Worm (Caenorhabditis elegans) whole organism, L4 larva: ENCODE results near the gene shc-3.

ENCODE experiments used
- F10B5.3 ChIP-seq: sonication (generic microtip); optimal IDR thresholded peaks from 2 replicates; lab custom pipeline; 2016; ENCODE audit warnings: mild to moderate bottlenecking, missing genetic modification characterization, missing compliant biosample characterization
- F26F4.8 ChIP-seq: fragments of 200-800 bp; sonication (Bioruptor generic); conservative IDR thresholded peaks from 2 replicates; pipeline ENCODE4 v1.3.6; 2022; ENCODE audit warnings: missing genetic modification characterization, missing compliant biosample characterization
- T20F7.1 ChIP-seq: fragments of 200-800 bp; sonication (Bioruptor generic); optimal IDR thresholded peaks from 2 replicates; lab custom pipeline; 2018; ENCODE audit warnings: mild to moderate bottlenecking, missing genetic modification characterization, missing compliant biosample characterization
- Y75B8A.6 ChIP-seq: fragments of 200-800 bp; sonication (Bioruptor generic); IDR thresholded peaks from 2 replicates; pipeline ENCODE4 v1.3.6; 2022; ENCODE audit warnings: missing genetic modification reagents, missing genetic modification characterization, missing compliant biosample characterization
- aha-1 ChIP-seq: fragments of 150-350 bp; peaks from one replicate; lab custom pipeline; 2014; ENCODE audit warnings: missing biosample characterization, missing genetic modification characterization
- attf-4 ChIP-seq: sonication (generic microtip); optimal IDR thresholded peaks from 3 replicates; lab custom pipeline; 2017; ENCODE audit warnings: missing biosample characterization, missing genetic modification characterization
- ceh-28 ChIP-seq: fragments of 150-350 bp; optimal IDR thresholded peaks from 2 replicates; lab custom pipeline; 2014; ENCODE audit warnings: missing biosample characterization, missing genetic modification reagents, missing genetic modification characterization
- ceh-44 ChIP-seq: fragments of 200-800 bp; sonication (Bioruptor generic); IDR thresholded peaks from 2 replicates; pipeline ENCODE4 v1.3.6; 2022; ENCODE audit warnings: missing genetic modification reagents, missing genetic modification characterization, missing compliant biosample characterization
- ctbp-1 ChIP-seq: fragments of 200-800 bp; sonication (Bioruptor generic); IDR thresholded peaks from 2 replicates; pipeline ENCODE4 v1.3.6; 2022; ENCODE audit warnings: missing genetic modification reagents, missing genetic modification characterization, missing compliant biosample characterization
- daf-16 ChIP-seq, 3 experiments: sonication (generic microtip); optimal IDR thresholded peaks; 2 replicates each; lab custom pipeline; 2016 to 2017; ENCODE audit warnings: missing genetic modification characterization in 3 of 3, missing genetic modification reagents in 3 of 3, mild to moderate bottlenecking in 2 of 3, missing compliant biosample characterization in 2 of 3, missing biosample characterization in 1 of 3, moderate library complexity in 1 of 3
- dmd-6 ChIP-seq: fragments of 200-800 bp; sonication (Bioruptor generic); IDR thresholded peaks from 2 replicates; pipeline ENCODE4 v1.3.6; 2022; ENCODE audit warnings: missing genetic modification reagents, missing genetic modification characterization, missing compliant biosample characterization
- dmd-9 ChIP-seq: fragments of 200-800 bp; sonication (Bioruptor generic); IDR thresholded peaks from 2 replicates; pipeline ENCODE4 v1.3.6; 2022; ENCODE audit warnings: missing genetic modification reagents, missing genetic modification characterization, missing compliant biosample characterization
- dpl-1 ChIP-seq: fragments of 150-350 bp; optimal IDR thresholded peaks from 2 replicates; lab custom pipeline; 2014; ENCODE audit warnings: missing biosample characterization, missing genetic modification reagents, missing genetic modification characterization
- egl-27 ChIP-seq: sonication (generic microtip); optimal IDR thresholded peaks from 3 replicates; lab custom pipeline; 2017; ENCODE audit warnings: missing biosample characterization, missing genetic modification reagents, missing genetic modification characterization
- egl-43 ChIP-seq: fragments of 200-800 bp; sonication (Bioruptor generic); IDR thresholded peaks from 2 replicates; pipeline ENCODE4 v1.3.6; 2022; ENCODE audit warnings: missing genetic modification reagents, missing genetic modification characterization, missing compliant biosample characterization
- fkh-10 ChIP-seq: fragments of 150-350 bp; optimal IDR thresholded peaks from 2 replicates; lab custom pipeline; 2014; ENCODE audit warnings: missing biosample characterization, missing genetic modification reagents, missing genetic modification characterization
- gei-8 ChIP-seq: fragments of 200-800 bp; sonication (Bioruptor generic); optimal IDR thresholded peaks from 2 replicates; lab custom pipeline; 2018; ENCODE audit warnings: mild to moderate bottlenecking, missing genetic modification characterization, missing compliant biosample characterization
- hlh-11 ChIP-seq: fragments of 200-800 bp; sonication (Bioruptor generic); optimal IDR thresholded peaks from 2 replicates; lab custom pipeline; 2018; ENCODE audit warnings: mild to moderate bottlenecking, missing genetic modification characterization, missing compliant biosample characterization
- hlh-30 ChIP-seq: sonication (generic microtip); optimal IDR thresholded peaks from 2 replicates; lab custom pipeline; 2017; ENCODE audit warnings: antibody characterized with exemption, mild to moderate bottlenecking, missing genetic modification characterization, missing compliant biosample characterization; ENCODE audit not compliant: insufficient read depth
- hmg-1.1 ChIP-seq: fragments of 200-800 bp; sonication (Bioruptor generic); IDR thresholded peaks from 2 replicates; pipeline ENCODE4 v1.3.6; 2022; ENCODE audit warnings: missing genetic modification reagents, missing genetic modification characterization, missing compliant biosample characterization
- jun-1 ChIP-seq: fragments of 150-350 bp; optimal IDR thresholded peaks from 2 replicates; lab custom pipeline; 2014; ENCODE audit warnings: missing biosample characterization, missing genetic modification reagents, missing genetic modification characterization
- lin-13 ChIP-seq: fragments of 150-350 bp; optimal IDR thresholded peaks from 2 replicates; lab custom pipeline; 2014; ENCODE audit warnings: missing biosample characterization, missing genetic modification reagents, missing genetic modification characterization
- lin-15B ChIP-seq: fragments of 150-350 bp; sonication (generic microtip); optimal IDR thresholded peaks from 3 replicates; lab custom pipeline; 2014; ENCODE audit warnings: missing biosample characterization, missing genetic modification characterization
- lin-29 ChIP-seq: fragments of 200-800 bp; sonication (Bioruptor generic); IDR thresholded peaks from 2 replicates; pipeline ENCODE4 v1.3.6; 2022; ENCODE audit warnings: missing genetic modification reagents, missing genetic modification characterization, missing compliant biosample characterization
- lin-38 ChIP-seq: fragments of 200-800 bp; sonication (Bioruptor generic); IDR thresholded peaks from 2 replicates; pipeline ENCODE4 v1.3.6; 2022; ENCODE audit warnings: missing genetic modification reagents, missing genetic modification characterization, missing compliant biosample characterization
- madf-5 ChIP-seq, 2 experiments: fragments of 200-800 bp; sonication (Bioruptor generic); IDR thresholded peaks; 2 replicates each; pipeline ENCODE4 v1.3.6; 2022; ENCODE audit warnings: missing compliant biosample characterization in 2 of 2, missing genetic modification characterization in 2 of 2
- madf-9 ChIP-seq: fragments of 200-800 bp; sonication (Bioruptor generic); conservative IDR thresholded peaks from 2 replicates; pipeline ENCODE4 v1.3.6; 2022; ENCODE audit warnings: missing genetic modification reagents, missing genetic modification characterization, missing compliant biosample characterization
- mdl-1 ChIP-seq, 2 experiments: fragments of 150-350 bp in 1 of 2; sonication (generic microtip) in 1 of 2; optimal IDR thresholded peaks; 2 replicates each; lab custom pipeline; 2014 to 2017; ENCODE audit warnings: missing biosample characterization in 2 of 2, missing genetic modification characterization in 2 of 2
- mep-1 ChIP-seq: fragments of 150-350 bp; sonication (generic microtip); optimal IDR thresholded peaks from 3 replicates; lab custom pipeline; 2014; ENCODE audit warnings: missing biosample characterization, missing genetic modification characterization
- mxl-3 ChIP-seq: fragments of 200-800 bp; sonication (Bioruptor generic); optimal IDR thresholded peaks from 2 replicates; lab custom pipeline; 2018; ENCODE audit warnings: mild to moderate bottlenecking, missing genetic modification characterization, missing compliant biosample characterization
- nhr-102 ChIP-seq: sonication (generic microtip); optimal IDR thresholded peaks from 2 replicates; lab custom pipeline; 2016; ENCODE audit warnings: mild to moderate bottlenecking, missing genetic modification characterization, moderate library complexity, missing compliant biosample characterization
- nhr-11 ChIP-seq: fragments of 150-350 bp; optimal IDR thresholded peaks from 2 replicates; lab custom pipeline; 2014; ENCODE audit warnings: missing biosample characterization, missing genetic modification characterization
- nhr-28 ChIP-seq: fragments of 150-350 bp; optimal IDR thresholded peaks from 2 replicates; lab custom pipeline; 2014; ENCODE audit warnings: missing biosample characterization, missing genetic modification characterization
- nhr-6 ChIP-seq: fragments of 150-350 bp; optimal IDR thresholded peaks from 2 replicates; lab custom pipeline; 2014; ENCODE audit warnings: missing biosample characterization, missing genetic modification characterization
- nhr-76 ChIP-seq: fragments of 150-350 bp; optimal IDR thresholded peaks from 2 replicates; lab custom pipeline; 2014; ENCODE audit warnings: missing biosample characterization, missing genetic modification characterization
- nhr-77 ChIP-seq: fragments of 150-350 bp; optimal IDR thresholded peaks from 2 replicates; lab custom pipeline; 2014; ENCODE audit warnings: missing biosample characterization, missing genetic modification characterization
- pha-4 ChIP-seq, 2 experiments: fragments of 150-350 bp in 1 of 2; fragments of 200-800 bp in 1 of 2; sonication (Bioruptor generic) in 1 of 2; IDR thresholded peaks in 1 of 2; optimal IDR thresholded peaks in 1 of 2; 2 replicates each; pipeline versions ENCODE4 v1.3.6 to Lab custom; 2014 to 2022; ENCODE audit warnings: missing genetic modification characterization in 2 of 2, missing genetic modification reagents in 2 of 2, missing biosample characterization in 1 of 2, missing compliant biosample characterization in 1 of 2
- rbr-2 ChIP-seq: sonication (generic microtip); optimal IDR thresholded peaks from 2 replicates; lab custom pipeline; 2016; ENCODE audit warnings: missing genotype, missing genetic modification characterization, missing compliant biosample characterization
- saeg-2 ChIP-seq: fragments of 200-800 bp; sonication (Bioruptor generic); IDR thresholded peaks from 2 replicates; pipeline ENCODE4 v1.3.6; 2022; ENCODE audit warnings: missing genetic modification reagents, missing genetic modification characterization, missing compliant biosample characterization
- spr-3 ChIP-seq: fragments of 200-800 bp; sonication (Bioruptor generic); optimal IDR thresholded peaks from 2 replicates; lab custom pipeline; 2018; ENCODE audit warnings: mild to moderate bottlenecking, missing genetic modification characterization, missing compliant biosample characterization

The shc-3 gene

ce11 chrX:13716313-13716712, 1.0 kb upstream of the shc-3 start (continued):
- TF ChIP-seq hmg-1.1 (GFP tag; lab: Robert Waterston, UW) (peak; percentile 50; the same call in 1 of the 2 replicates), ceh-44 (GFP tag; lab: Robert Waterston, UW) (0 out of 2 replicates have a peak, but pooled peaks have one; percentile 14), rbr-2 (tag; lab: Kevin White, UChicago) (no peak), mdl-1 (tag; optimal IDR thresholded peaks at IDR 0.05; lab: Kevin White, UChicago) (no peak), madf-9 (GFP tag; lab: Robert Waterston, UW) (peak; percentile 46; the same call in 1 of the 2 replicates)

- TF ChIP-seq nhr-28 (tag; lab: Kevin White, UChicago) (no peak), egl-27 (tag; lab: Kevin White, UChicago) (no peak), hmg-1.1 (GFP tag; lab: Robert Waterston, UW) (no peak), F26F4.8 (GFP tag; lab: Robert Waterston, UW) (no peak)
Measured at ce11 chrX:13722821-13723220, 5.5 kb downstream of the shc-3 start, which contains the start of gene poml-1. Gene poml-1 (minus strand): TSS chrX:13722921.

ce11 chrX:13724364-13724763, 7.0 kb downstream of the shc-3 start, which contains the start of gene K11E4.6:
Gene K11E4.6 (plus strand): TSS chrX:13724664.
- TF ChIP-seq dpl-1 (GFP tag; lab: Kevin White, UChicago) = no peak
- TF ChIP-seq Y75B8A.6 (GFP tag; lab: Robert Waterston, UW) = no peak
- TF ChIP-seq attf-4 (tag; lab: Kevin White, UChicago) = no peak
- TF ChIP-seq lin-13 (GFP tag; lab: Kevin White, UChicago) = no peak
- no peak for TF ChIP-seq madf-5 (GFP tag; IDR thresholded peaks at IDR 0.05; lab: Robert Waterston, UW)
- no peak for TF ChIP-seq lin-15B (tag; lab: Kevin White, UChicago)
- no peak for TF ChIP-seq T20F7.1 (GFP tag; lab: Kevin White, UChicago)
- TF ChIP-seq ctbp-1 (GFP tag; lab: Robert Waterston, UW) = no peak
- no peak for TF ChIP-seq pha-4 (GFP tag; IDR thresholded peaks at IDR 0.05; lab: Robert Waterston, UW)
- TF ChIP-seq pha-4 (tag; optimal IDR thresholded peaks at IDR 0.05; lab: Kevin White, UChicago) = no peak
- TF ChIP-seq ceh-44 (GFP tag; lab: Robert Waterston, UW) = no peak
- no peak for TF ChIP-seq jun-1 (tag; lab: Kevin White, UChicago)
- TF ChIP-seq gei-8 (GFP tag; lab: Kevin White, UChicago) = no peak
- no peak for TF ChIP-seq nhr-102 (tag; lab: Kevin White, UChicago)
- TF ChIP-seq, all 104 proteins: peak for 0

ce11 chrX:13726285-13726684, 8.9 kb downstream of the shc-3 start:
- TF ChIP-seq aha-1 (tag; lab: Kevin White, UChicago) = peak; percentile 72
- TF ChIP-seq ctbp-1 (GFP tag; lab: Robert Waterston, UW) = no peak
- TF ChIP-seq saeg-2 (GFP tag; lab: Robert Waterston, UW) = no peak

ce11 chrX:13726874-13727343, 9.6 kb downstream of the shc-3 start, which contains the start of gene pix-1:
Gene pix-1 (plus strand): TSS chrX:13727293.
- TF ChIP-seq mxl-3 = peak; percentile 59
- TF ChIP-seq fkh-10 (GFP tag; lab: Kevin White, UChicago) = peak; percentile 11
- peak; percentile 49 for TF ChIP-seq nhr-11 (tag; lab: Kevin White, UChicago)
- peak; percentile 31 for TF ChIP-seq dpl-1 (GFP tag; lab: Kevin White, UChicago)
- TF ChIP-seq nhr-6 (tag; lab: Kevin White, UChicago) = peak; percentile 6
- peak; percentile 31 for TF ChIP-seq nhr-28 (tag; lab: Kevin White, UChicago)
- peak; percentile 49 for TF ChIP-seq nhr-77 (tag; lab: Kevin White, UChicago)
- no peak for TF ChIP-seq spr-3
- peak; percentile 17 for TF ChIP-seq ceh-28 (tag; lab: Kevin White, UChicago)
- TF ChIP-seq aha-1 (tag; lab: Kevin White, UChicago) = peak; percentile 95
- no peak for TF ChIP-seq egl-43
- TF ChIP-seq hlh-11 (tag; lab: Kevin White, UChicago) = peak; percentile 81
- peak; percentile 53 for TF ChIP-seq hlh-30 (tag; lab: Kevin White, UChicago)
- no peak for TF ChIP-seq lin-29 (GFP tag; lab: Robert Waterston, UW)
- no peak for TF ChIP-seq dmd-9 (GFP tag; lab: Robert Waterston, UW)
- peak; percentile 96 for TF ChIP-seq lin-38 (GFP tag; lab: Robert Waterston, UW)
- peak in 1 of 2 experiments; percentile 79 for TF ChIP-seq daf-16 (GFP tag; optimal IDR thresholded peaks at IDR 0.05; lab: Kevin White, UChicago)
- TF ChIP-seq daf-16 (tag; optimal IDR thresholded peaks at IDR 0.05; lab: Kevin White, UChicago) = peak; percentile 71
- TF ChIP-seq lin-13 (GFP tag; lab: Kevin White, UChicago) = peak; percentile 3
- TF ChIP-seq mdl-1 (tag; optimal IDR thresholded peaks at IDR 0.05; lab: Kevin White, UChicago) = no peak
- no peak for TF ChIP-seq nhr-76 (tag; lab: Kevin White, UChicago)
- peak; percentile 86 for TF ChIP-seq mep-1 (tag; lab: Kevin White, UChicago)
- TF ChIP-seq F10B5.3 (tag; lab: Kevin White, UChicago) = peak; percentile 47
- no peak for TF ChIP-seq pha-4 (GFP tag; IDR thresholded peaks at IDR 0.05; lab: Robert Waterston, UW)
- TF ChIP-seq pha-4 (tag; optimal IDR thresholded peaks at IDR 0.05; lab: Kevin White, UChicago) = peak; percentile 40
- TF ChIP-seq dmd-6 (GFP tag; lab: Robert Waterston, UW) = peak; percentile 25; the same call in 1 of the 2 replicates
